Worm (Caenorhabditis elegans): ENCODE measurements around the gene cdh-9.

Gene cdh-9

DNA sequence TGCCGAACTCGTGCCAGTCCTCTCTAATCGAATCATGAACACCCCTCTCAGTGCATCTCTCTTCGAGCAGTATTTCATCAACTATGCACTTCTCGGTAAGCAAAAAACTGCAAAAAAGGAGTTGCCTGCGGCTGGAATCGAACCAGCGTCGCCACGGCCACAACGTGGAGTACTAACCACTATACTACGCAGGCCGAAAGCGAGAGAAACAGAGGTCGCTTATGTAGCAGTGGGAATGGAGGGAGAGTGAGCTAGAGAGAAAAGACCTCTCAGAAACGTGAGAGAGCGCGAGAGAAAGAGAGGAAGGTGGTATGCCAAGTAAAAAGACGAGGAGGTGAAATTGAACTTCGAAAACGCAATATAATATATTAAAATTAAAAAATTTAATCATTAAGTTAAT is 39.7 kb downstream of the cdh-9 start (continued):
- peak; percentile 84 for TF ChIP-seq nhr-77 (tag; optimal IDR thresholded peaks at IDR 0.05)
- TF ChIP-seq unc-30 (tag; optimal IDR thresholded peaks at IDR 0.05) = no peak
- TF ChIP-seq nhr-85 (tag) = peak; percentile 80
- TF ChIP-seq nhr-237 (tag; optimal IDR thresholded peaks at IDR 0.05) = no peak
- TF ChIP-seq aly-2 (tag; optimal IDR thresholded peaks at IDR 0.05) = no peak
- TF ChIP-seq F16B12.6 (tag; optimal IDR thresholded peaks at IDR 0.05) = no peak
- no peak for TF ChIP-seq vab-15 (tag; optimal IDR thresholded peaks at IDR 0.05)
- no peak for TF ChIP-seq ets-5 (GFP tag; IDR thresholded peaks at IDR 0.05)
- peak; percentile 79 for TF ChIP-seq tbx-2 (tag; optimal IDR thresholded peaks at IDR 0.05)
- peak; percentile 76 for TF ChIP-seq rnt-1 (tag; optimal IDR thresholded peaks at IDR 0.05)
- no peak for TF ChIP-seq fkh-4 (tag; optimal IDR thresholded peaks at IDR 0.05; ENCODE audit: borderline replicate concordance)
- TF ChIP-seq lin-39 (tag; optimal IDR thresholded peaks at IDR 0.05) = no peak
- TF ChIP-seq lsy-2 (tag; optimal IDR thresholded peaks at IDR 0.05) = peak; percentile 67 to 73
- TF ChIP-seq isw-1 (GFP tag; IDR thresholded peaks at IDR 0.05) = peak; percentile 40
- TF ChIP-seq xbp-1 (tag; optimal IDR thresholded peaks at IDR 0.05) = peak; percentile 76
- TF ChIP-seq nhr-84 (tag; optimal IDR thresholded peaks at IDR 0.05) = no peak
- peak; percentile 42 for TF ChIP-seq snpc-4 (tag; optimal IDR thresholded peaks at IDR 0.05)
- TF ChIP-seq nhr-71 (tag; optimal IDR thresholded peaks at IDR 0.05) = peak; percentile 85
- TF ChIP-seq C16A3.4 (tag; optimal IDR thresholded peaks at IDR 0.05) = peak; percentile 71
- TF ChIP-seq mef-2 (tag; optimal IDR thresholded peaks at IDR 0.05) = peak; percentile 53
- no peak for TF ChIP-seq aha-1 (tag; optimal IDR thresholded peaks at IDR 0.05)
- peak; percentile 83 for TF ChIP-seq nhr-90 (tag; optimal IDR thresholded peaks at IDR 0.05; ENCODE audit: poor library complexity)
- peak; percentile 83 for TF ChIP-seq lin-14 (GFP tag; optimal IDR thresholded peaks at IDR 0.05)
- TF ChIP-seq skn-1 (tag; optimal IDR thresholded peaks at IDR 0.05) = peak; percentile 71
- TF ChIP-seq lin-15B (tag; optimal IDR thresholded peaks at IDR 0.05) = no peak
- TF ChIP-seq sptf-1 (tag; optimal IDR thresholded peaks at IDR 0.05) = no peak
- peak; percentile 26 to 83 for TF ChIP-seq lin-35 (GFP tag; optimal IDR thresholded peaks at IDR 0.05)
- peak; percentile 62 for TF ChIP-seq irx-1 (tag; optimal IDR thresholded peaks at IDR 0.05)
- peak; percentile 47 for TF ChIP-seq blmp-1 (tag; optimal IDR thresholded peaks at IDR 0.05)
- no peak for TF ChIP-seq zag-1 (tag; optimal IDR thresholded peaks at IDR 0.05)

DNA sequence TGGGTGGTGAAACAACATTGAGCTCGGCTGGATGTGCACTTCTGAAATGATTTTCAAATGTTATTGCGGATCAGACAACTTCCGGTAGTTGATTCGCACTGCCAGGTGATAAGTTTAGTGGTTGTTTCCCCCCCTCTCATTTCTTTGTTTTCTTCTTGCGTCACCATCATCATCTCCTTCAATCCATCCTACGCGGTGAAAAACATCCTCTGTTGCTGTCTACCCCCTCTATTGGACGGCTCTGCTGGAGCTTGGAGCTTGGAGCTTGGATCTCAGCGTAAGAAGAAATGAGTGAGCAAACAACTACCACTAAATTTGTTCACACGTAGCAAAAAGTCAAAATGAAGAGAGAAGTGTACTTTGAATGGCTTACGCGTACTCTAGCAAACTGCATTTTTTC is 46.6 kb downstream of the cdh-9 start:
- TF ChIP-seq nhr-47 (tag; optimal IDR thresholded peaks at IDR 0.05) = no peak
- TF ChIP-seq unc-130 (tag; optimal IDR thresholded peaks at IDR 0.05) = no peak
- no peak for TF ChIP-seq ceh-88 (GFP tag; IDR thresholded peaks at IDR 0.05)
- TF ChIP-seq unc-98 (GFP tag; IDR thresholded peaks at IDR 0.05) = no peak
- TF ChIP-seq lin-14 (GFP tag; optimal IDR thresholded peaks at IDR 0.05) = peak; percentile 19
- TF ChIP-seq jun-1 (tag; optimal IDR thresholded peaks at IDR 0.05) = no peak
- TF ChIP-seq efl-1 (optimal IDR thresholded peaks at IDR 0.05) = no peak
- TF ChIP-seq efl-1 (GFP tag; optimal IDR thresholded peaks at IDR 0.05 in 1 of 2) = peak in 1 of 2 experiments; percentile 78

DNA sequence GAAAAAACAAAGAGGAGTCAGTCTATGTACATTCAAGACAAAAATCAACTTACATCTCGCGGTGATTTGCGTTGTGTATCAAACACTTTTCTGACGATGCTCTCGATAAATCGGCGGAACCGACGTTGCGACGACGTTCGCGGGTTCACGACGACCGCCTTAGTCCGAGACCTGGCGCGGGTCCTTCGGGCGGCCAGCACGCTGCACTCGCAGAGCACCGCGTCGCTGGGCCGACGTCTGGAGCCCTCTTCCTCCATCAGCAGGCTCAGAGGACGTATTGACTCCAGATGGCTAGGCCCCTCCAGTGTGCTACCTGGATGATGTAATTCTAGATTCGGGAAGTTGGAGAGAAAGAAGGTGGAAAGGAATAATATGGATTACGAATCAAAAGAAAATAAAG is 48.2 kb downstream of the cdh-9 start:
- no peak for TF ChIP-seq lin-13 (GFP tag; optimal IDR thresholded peaks at IDR 0.05)
- peak; percentile 49 for TF ChIP-seq ceh-8 (GFP tag; optimal IDR thresholded peaks at IDR 0.05)
- TF ChIP-seq efl-3 (GFP tag; optimal IDR thresholded peaks at IDR 0.05) = no peak
- TF ChIP-seq efl-1 (optimal IDR thresholded peaks at IDR 0.05) = no peak
- TF ChIP-seq efl-1 (GFP tag; optimal IDR thresholded peaks at IDR 0.05 in 1 of 2) = peak in 1 of 2 experiments; percentile 33

DNA sequence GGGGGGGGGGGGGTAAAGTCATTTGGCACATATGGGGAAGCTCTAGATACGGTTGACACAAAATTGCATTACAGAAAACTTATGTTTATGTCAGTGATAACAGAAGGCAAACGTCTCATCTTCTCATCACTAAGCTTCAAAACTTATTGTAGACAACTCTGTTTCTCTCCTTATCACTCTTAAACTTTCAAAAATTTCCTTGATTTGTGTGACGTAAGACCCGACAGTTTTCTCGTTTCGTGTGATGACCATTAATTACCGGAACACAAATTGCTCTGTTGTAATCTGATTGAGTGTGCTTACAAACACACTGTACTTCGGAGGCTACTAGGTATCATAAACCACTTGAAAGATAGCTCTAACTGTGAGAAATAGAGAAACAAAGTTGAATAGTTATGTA is 49.9 kb downstream of the cdh-9 start:
- TF ChIP-seq snu-23 (GFP tag; optimal IDR thresholded peaks at IDR 0.05) (no peak), efl-3 (GFP tag; optimal IDR thresholded peaks at IDR 0.05) (no peak), elt-2 (tag; optimal IDR thresholded peaks at IDR 0.05) (peak; percentile 73), tlp-1 (tag; optimal IDR thresholded peaks at IDR 0.05) (no peak), pqm-1 (tag; optimal IDR thresholded peaks at IDR 0.05) (no peak)

Measured in whole organism, L1 larva.